Fruit fly (Drosophila melanogaster): Measurements from ENCODE around the gene CG14196.

DNA sequence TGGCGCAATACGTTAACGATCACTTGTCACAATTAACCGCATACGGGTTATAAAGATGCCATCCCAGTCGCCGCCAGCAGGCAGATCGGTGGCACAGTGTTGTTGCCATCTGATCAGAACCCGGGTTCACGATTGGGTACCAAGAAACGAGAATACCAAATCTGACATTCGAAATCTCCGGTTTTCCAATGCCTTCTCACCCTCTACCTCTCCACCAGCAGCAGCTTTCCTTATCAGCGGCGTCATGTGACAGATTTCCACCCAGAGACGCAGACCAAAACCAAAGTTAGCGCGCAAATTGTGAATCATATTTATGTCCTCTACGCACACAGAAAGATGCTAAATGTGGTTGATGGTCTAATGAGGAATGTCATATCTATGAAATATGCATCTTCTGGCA, 3.0 kb downstream of the CG14196 start:
- TF ChIP-seq h (optimal IDR thresholded peaks at IDR 0.05) (no peak), ttk (optimal IDR thresholded peaks at IDR 0.05) (no peak), insv (optimal IDR thresholded peaks at IDR 0.05) (no peak), Sin3A (optimal IDR thresholded peaks at IDR 0.05) (no peak)
